Fruit fly (Drosophila melanogaster): ENCODE measurements around the gene CG5282.
A peak's percentile ranks its signal among the peaks of the same experiment; 100 is the strongest.

Gene CG5282

dm6 chr3L:20471499-20472313 lies 45.8 kb upstream of the CG5282 start (continued):
- peak; percentile 73 for TF ChIP-seq CG15011 (GFP tag; optimal IDR thresholded peaks at IDR 0.05)
- TF ChIP-seq CG18476 (GFP tag; optimal IDR thresholded peaks at IDR 0.05): peak; percentile 41
- TF ChIP-seq gce (GFP tag; IDR thresholded peaks at IDR 0.05): 0 out of 3 replicates have a peak, but pooled peaks have one; percentile 64
- no peak for TF ChIP-seq Atf3 (GFP tag; optimal IDR thresholded peaks at IDR 0.05)
- peak; percentile 40; the same call in 1 of the 3 replicates for TF ChIP-seq CG34422 (GFP tag; IDR thresholded peaks at IDR 0.05)
- no peak for TF ChIP-seq Taf1 (GFP tag; IDR thresholded peaks at IDR 0.05)
- peak; percentile 0 for TF ChIP-seq CG13624 (GFP tag; optimal IDR thresholded peaks at IDR 0.05)
- peak; percentile 50 for TF ChIP-seq slp2 (GFP tag; optimal IDR thresholded peaks at IDR 0.05)
- no peak for TF ChIP-seq nerfin-2 (GFP tag; IDR thresholded peaks at IDR 0.05; ENCODE audit: partially characterized antibody)
- TF ChIP-seq CG3163 (GFP tag; optimal IDR thresholded peaks at IDR 0.05): peak; percentile 43
- 0 out of 2 replicates have a peak, but pooled peaks have one; percentile 56 for TF ChIP-seq CG11696 (GFP tag; IDR thresholded peaks at IDR 0.05)
- TF ChIP-seq Max (GFP tag; optimal IDR thresholded peaks at IDR 0.05): peak; percentile 6
- TF ChIP-seq CG10959 (GFP tag; IDR thresholded peaks at IDR 0.05): peak; percentile 6; the same call in 1 of the 2 replicates
- peak; percentile 46; the same call in 1 of the 2 replicates for TF ChIP-seq vvl (GFP tag; IDR thresholded peaks at IDR 0.05)
- peak; percentile 67 for TF ChIP-seq CG33213 (GFP tag; optimal IDR thresholded peaks at IDR 0.05)
- TF ChIP-seq NC2β (GFP tag; optimal IDR thresholded peaks at IDR 0.05): peak; percentile 81
- peak; percentile 66 for TF ChIP-seq mirr (GFP tag; optimal IDR thresholded peaks at IDR 0.05)
- peak; percentile 39 for TF ChIP-seq Atf-2 (GFP tag; optimal IDR thresholded peaks at IDR 0.05)
- TF ChIP-seq CG17568 (GFP tag; optimal IDR thresholded peaks at IDR 0.05): peak; percentile 69
- TF ChIP-seq wdn (GFP tag; IDR thresholded peaks at IDR 0.05): no peak
- 0 out of 2 replicates have a peak, but pooled peaks have one; percentile 29 for TF ChIP-seq Atf6 (GFP tag; IDR thresholded peaks at IDR 0.05)
- peak; percentile 11 for TF ChIP-seq CG1647 (GFP tag; optimal IDR thresholded peaks at IDR 0.05)
- peak; percentile 35 for TF ChIP-seq B-H2 (GFP tag; optimal IDR thresholded peaks at IDR 0.05)
- no peak for TF ChIP-seq HLH4C (GFP tag; IDR thresholded peaks at IDR 0.05; ENCODE audit: partially characterized antibody)
- TF ChIP-seq pb (GFP tag; optimal IDR thresholded peaks at IDR 0.05): peak; percentile 4
- no peak for TF ChIP-seq cg (GFP tag; optimal IDR thresholded peaks at IDR 0.05)
- peak; percentile 61 for TF ChIP-seq Hey (tag; optimal IDR thresholded peaks at IDR 0.05)
- no peak for TF ChIP-seq C15 (GFP tag; IDR thresholded peaks at IDR 0.05)
- peak; percentile 41 for TF ChIP-seq CG8944 (GFP tag; optimal IDR thresholded peaks at IDR 0.05)
- 0 out of 2 replicates have a peak, but pooled peaks have one; percentile 32 for TF ChIP-seq chm (GFP tag; IDR thresholded peaks at IDR 0.05)
- peak; percentile 17 for TF ChIP-seq pum (GFP tag; optimal IDR thresholded peaks at IDR 0.05)
- TF ChIP-seq Antp (GFP tag; optimal IDR thresholded peaks at IDR 0.05): peak; percentile 50
- peak; percentile 76 for TF ChIP-seq org-1 (GFP tag; optimal IDR thresholded peaks at IDR 0.05)
- TF ChIP-seq CG1602 (GFP tag; optimal IDR thresholded peaks at IDR 0.05): peak; percentile 45
- peak; percentile 17 for TF ChIP-seq unpg (GFP tag; optimal IDR thresholded peaks at IDR 0.05)
- TF ChIP-seq CoRest (tag; optimal IDR thresholded peaks at IDR 0.05): peak; percentile 37
- no peak for TF ChIP-seq CG11456 (GFP tag; IDR thresholded peaks at IDR 0.05)
- peak; percentile 13 for TF ChIP-seq CG3838 (GFP tag; optimal IDR thresholded peaks at IDR 0.05)
- peak; percentile 38 for TF ChIP-seq pnt (GFP tag; optimal IDR thresholded peaks at IDR 0.05)
- no peak for TF ChIP-seq run (tag; optimal IDR thresholded peaks at IDR 0.05)
- TF ChIP-seq CG18599 (GFP tag; optimal IDR thresholded peaks at IDR 0.05): peak; percentile 79
- peak; percentile 12 for TF ChIP-seq fu2 (GFP tag; optimal IDR thresholded peaks at IDR 0.05)
- peak; percentile 29 for TF ChIP-seq CG14965 (GFP tag; optimal IDR thresholded peaks at IDR 0.05; ENCODE audit: borderline replicate concordance)

Measured in whole organism, embryonic.